Worm (Caenorhabditis elegans): ENCODE results near the gene Y37D8A.29.
A peak's percentile ranks its signal among the peaks of the same experiment; 100 is the strongest.

Y37D8A.29 gene

ce11 chrIII:12874606-12875066 lies 16.8 kb downstream of the Y37D8A.29 start, which contains the start of the genes mrg-1 and spcs-2 (continued):
- peak; percentile 90 for TF ChIP-seq D2030.7 (GFP tag; IDR thresholded peaks at IDR 0.05)
- no peak for TF ChIP-seq F37B4.10 (GFP tag; IDR thresholded peaks at IDR 0.05)
- TF ChIP-seq C17E4.6 (GFP tag; IDR thresholded peaks at IDR 0.05) = peak; percentile 82
- no peak for TF ChIP-seq akir-1 (GFP tag; optimal IDR thresholded peaks at IDR 0.05)
- peak; percentile 26 for TF ChIP-seq snpc-1.1 (tag; optimal IDR thresholded peaks at IDR 0.05; ENCODE audit: insufficient read depth)
- no peak; the same call in 1 of the 2 replicates for TF ChIP-seq lir-1 (GFP tag; conservative IDR thresholded peaks at IDR 0.05)
- peak; percentile 76 for TF ChIP-seq ekl-4 (GFP tag; IDR thresholded peaks at IDR 0.05)
- TF ChIP-seq hsf-1 (GFP tag; IDR thresholded peaks at IDR 0.05) = no peak
- TF ChIP-seq ccch-3 (GFP tag; optimal IDR thresholded peaks at IDR 0.05) = no peak
- peak; percentile 50; the same call in 1 of the 2 replicates for TF ChIP-seq egl-44 (GFP tag; IDR thresholded peaks at IDR 0.05)
- TF ChIP-seq ZK185.1 (tag; optimal IDR thresholded peaks at IDR 0.05; ENCODE audit: poor library complexity, severe bottlenecking) = peak; percentile 91
- no peak for TF ChIP-seq aptf-3 (GFP tag; IDR thresholded peaks at IDR 0.05)
- peak; percentile 93 for TF ChIP-seq dox-1 (GFP tag; IDR thresholded peaks at IDR 0.05)
- peak; percentile 82 for TF ChIP-seq K11D2.4 (GFP tag; IDR thresholded peaks at IDR 0.05)
- no peak for TF ChIP-seq nfya-1 (tag; optimal IDR thresholded peaks at IDR 0.05; ENCODE audit: borderline replicate concordance, insufficient read depth)
- TF ChIP-seq Y53G8AR.9 (GFP tag; conservative IDR thresholded peaks at IDR 0.05) = peak; percentile 90
- TF ChIP-seq Y67H2A.10 (GFP tag; conservative IDR thresholded peaks at IDR 0.05) = no peak
- no peak for TF ChIP-seq F57A8.1 (GFP tag; optimal IDR thresholded peaks at IDR 0.05)
- peak; percentile 42 for TF ChIP-seq snpc-4 (GFP tag; optimal IDR thresholded peaks at IDR 0.05)
- peak in 3 of 4 experiments; percentile 57 to 72 (median 62) for TF ChIP-seq snpc-4 (tag; optimal IDR thresholded peaks at IDR 0.05)
- TF ChIP-seq T26A5.8 (tag; optimal IDR thresholded peaks at IDR 0.05) = no peak
- TF ChIP-seq mxl-1 (tag; optimal IDR thresholded peaks at IDR 0.05) = no peak
- TF ChIP-seq lag-1 (GFP tag; IDR thresholded peaks at IDR 0.05) = no peak
- no peak for TF ChIP-seq ceh-79 (tag; optimal IDR thresholded peaks at IDR 0.05)
- peak; percentile 35 for TF ChIP-seq nhr-90 (tag; optimal IDR thresholded peaks at IDR 0.05)
- TF ChIP-seq lin-35 (GFP tag; optimal IDR thresholded peaks at IDR 0.05) = peak in 2 of 3 experiments; percentile 46 to 90
- TF ChIP-seq ets-4 (GFP tag; optimal IDR thresholded peaks at IDR 0.05) = no peak
- no peak for TF ChIP-seq repo-1 (tag; optimal IDR thresholded peaks at IDR 0.05)
- peak; percentile 74 for TF ChIP-seq efl-1 (GFP tag; optimal IDR thresholded peaks at IDR 0.05)
- peak; percentile 80; the same call in 1 of the 2 replicates for TF ChIP-seq cebp-1 (GFP tag; IDR thresholded peaks at IDR 0.05)
- peak; percentile 94 for TF ChIP-seq cebp-1 (tag; optimal IDR thresholded peaks at IDR 0.05)
- peak; percentile 1 for TF ChIP-seq B0035.1 (tag; optimal IDR thresholded peaks at IDR 0.05)
- TF ChIP-seq unc-130 (GFP tag; optimal IDR thresholded peaks at IDR 0.05) = peak; percentile 60
- TF ChIP-seq egrh-3 (GFP tag; IDR thresholded peaks at IDR 0.05) = peak; percentile 60
- no peak for TF ChIP-seq nhr-27 (tag; optimal IDR thresholded peaks at IDR 0.05)
- peak; percentile 64 for TF ChIP-seq hmg-1.2 (GFP tag; IDR thresholded peaks at IDR 0.05)
- TF ChIP-seq zim-3 (tag; optimal IDR thresholded peaks at IDR 0.05) = no peak
- peak; percentile 97 for TF ChIP-seq attf-5 (GFP tag; optimal IDR thresholded peaks at IDR 0.05)
- 0 out of 2 replicates have a peak, but pooled peaks have one; percentile 64 for TF ChIP-seq Y95B8A.8 (GFP tag; IDR thresholded peaks at IDR 0.05)
- peak; percentile 82 for TF ChIP-seq rcor-1 (GFP tag; IDR thresholded peaks at IDR 0.05)
- no peak for TF ChIP-seq ceh-58 (GFP tag; IDR thresholded peaks at IDR 0.05)
- TF ChIP-seq xnd-1 (tag; optimal IDR thresholded peaks at IDR 0.05) = peak; percentile 57
- no peak for TF ChIP-seq F52B5.7 (tag; optimal IDR thresholded peaks at IDR 0.05)
- peak; percentile 81 for TF ChIP-seq B0336.3 (GFP tag; IDR thresholded peaks at IDR 0.05)
- TF ChIP-seq lsy-27 (tag; optimal IDR thresholded peaks at IDR 0.05; ENCODE audit: borderline replicate concordance, insufficient read depth) = peak; percentile 55
- TF ChIP-seq nhr-80 (tag; optimal IDR thresholded peaks at IDR 0.05) = peak; percentile 53
- no peak for TF ChIP-seq sea-2 (GFP tag; IDR thresholded peaks at IDR 0.05)
- peak; percentile 71 for TF ChIP-seq F33H1.4 (GFP tag; IDR thresholded peaks at IDR 0.05)
- TF ChIP-seq him-1 (tag; optimal IDR thresholded peaks at IDR 0.05) = peak; percentile 38
